Fruit fly (Drosophila melanogaster) whole organism, prepupa: ENCODE data around the gene aqz.

Experiments
- Blimp-1 ChIP-seq: fragments of 200-800 bp; sonication (Bioruptor generic); optimal IDR thresholded peaks from 3 replicates; lab custom pipeline; 2017; ENCODE audit warnings: missing biosample characterization, missing genetic modification characterization, mild to moderate bottlenecking, moderate library complexity, missing genetic modification reagents
- CG10631 ChIP-seq: fragments of 200-800 bp; sonication (Bioruptor generic); optimal IDR thresholded peaks from 2 replicates; lab custom pipeline; 2016; ENCODE audit warnings: missing biosample characterization, missing genetic modification characterization
- CG11294 ChIP-seq: fragments of 200-800 bp; sonication (Bioruptor generic); IDR thresholded peaks from 2 replicates; pipeline ENCODE4 v1.3.6; 2022; ENCODE audit warnings: missing biosample characterization, missing genetic modification characterization
- CG11762 ChIP-seq: fragments of 200-800 bp; sonication (Bioruptor generic); optimal IDR thresholded peaks from 3 replicates; lab custom pipeline; 2016; ENCODE audit warnings: missing biosample characterization, missing genetic modification characterization; ENCODE audit not compliant: insufficient read depth
- CG11902 ChIP-seq: fragments of 200-800 bp; sonication (Bioruptor generic); optimal IDR thresholded peaks from 3 replicates; lab custom pipeline; 2016; ENCODE audit warnings: missing biosample characterization, missing genetic modification characterization
- CG15336 ChIP-seq: fragments of 200-800 bp; sonication (Bioruptor generic); IDR thresholded peaks from 2 replicates; pipeline ENCODE4 v1.3.6; 2022; ENCODE audit warnings: missing biosample characterization, missing genetic modification characterization
- CG1621 ChIP-seq: fragments of 200-800 bp; sonication (Bioruptor generic); optimal IDR thresholded peaks from 3 replicates; lab custom pipeline; 2018; ENCODE audit warnings: missing biosample characterization, mild to moderate bottlenecking, missing genetic modification characterization
- CG3032 ChIP-seq: fragments of 200-800 bp; optimal IDR thresholded peaks from 2 replicates; lab custom pipeline; 2019; ENCODE audit warnings: missing biosample characterization, mild to moderate bottlenecking, missing genetic modification characterization, moderate library complexity
- CG31627 ChIP-seq: fragments of 200-800 bp; sonication (Bioruptor generic); optimal IDR thresholded peaks from 3 replicates; lab custom pipeline; 2016; ENCODE audit warnings: missing biosample characterization, missing genetic modification characterization
- CG32006 ChIP-seq: fragments of 200-800 bp; sonication (Bioruptor generic); optimal IDR thresholded peaks from 3 replicates; lab custom pipeline; 2017; ENCODE audit warnings: missing biosample characterization, mild to moderate bottlenecking, missing genetic modification characterization
- CG34406 ChIP-seq: fragments of 200-800 bp; sonication (Bioruptor generic); optimal IDR thresholded peaks from 3 replicates; lab custom pipeline; 2016; ENCODE audit warnings: missing biosample characterization, missing genetic modification characterization
- CG3919 ChIP-seq: fragments of 200-800 bp; sonication (Bioruptor generic); optimal IDR thresholded peaks from 3 replicates; lab custom pipeline; 2016; ENCODE audit warnings: missing biosample characterization, missing genetic modification characterization
- CG4318 ChIP-seq: fragments of 200-800 bp; sonication (Bioruptor generic); optimal IDR thresholded peaks from 3 replicates; lab custom pipeline; 2017; ENCODE audit warnings: missing biosample characterization, mild to moderate bottlenecking, missing genetic modification characterization
- CG6163 ChIP-seq: fragments of 200-800 bp; sonication (Bioruptor generic); IDR thresholded peaks from 3 replicates; pipeline ENCODE4 v1.3.6; 2022; ENCODE audit warnings: missing biosample characterization, missing genetic modification characterization
- CG6276 ChIP-seq: fragments of 200-800 bp; sonication (Bioruptor generic); optimal IDR thresholded peaks from 2 replicates; lab custom pipeline; 2017; ENCODE audit warnings: missing biosample characterization, mild to moderate bottlenecking, missing genetic modification characterization
- CG6792 ChIP-seq: fragments of 200-800 bp; sonication (Bioruptor generic); optimal IDR thresholded peaks from 3 replicates; lab custom pipeline; 2016; ENCODE audit warnings: missing biosample characterization, missing genetic modification characterization
- CG6854 ChIP-seq: fragments of 200-800 bp; sonication (Bioruptor generic); optimal IDR thresholded peaks from 2 replicates; lab custom pipeline; 2017; ENCODE audit warnings: missing biosample characterization, mild to moderate bottlenecking, missing genetic modification characterization
- CG8119 ChIP-seq: fragments of 200-800 bp; sonication (Bioruptor generic); IDR thresholded peaks from 3 replicates; pipeline ENCODE4 v1.3.6; 2022; ENCODE audit warnings: missing biosample characterization, missing genetic modification characterization
- CG8319 ChIP-seq: fragments of 200-800 bp; sonication (Bioruptor generic); optimal IDR thresholded peaks from 3 replicates; lab custom pipeline; 2016; ENCODE audit warnings: missing biosample characterization, missing genetic modification characterization
- CG9139 ChIP-seq: fragments of 200-800 bp; sonication (Bioruptor generic); optimal IDR thresholded peaks from 3 replicates; lab custom pipeline; 2017; ENCODE audit warnings: missing biosample characterization, mild to moderate bottlenecking, missing genetic modification characterization
- Eip75B ChIP-seq: fragments of 200-800 bp; sonication (Bioruptor generic); optimal IDR thresholded peaks from 3 replicates; lab custom pipeline; 2016; ENCODE audit warnings: missing biosample characterization, missing genetic modification characterization
- Eip78C ChIP-seq: fragments of 200-800 bp; sonication (Bioruptor generic); peaks from one replicate; lab custom pipeline; 2016; ENCODE audit warnings: missing biosample characterization, missing genetic modification characterization
- Eip93F ChIP-seq: fragments of 200-800 bp; sonication (Bioruptor generic); optimal IDR thresholded peaks from 2 replicates; lab custom pipeline; 2016; ENCODE audit warnings: missing biosample characterization, mild to moderate bottlenecking, missing genetic modification characterization
- Ets21C ChIP-seq: fragments of 200-800 bp; sonication (Bioruptor generic); optimal IDR thresholded peaks from 3 replicates; lab custom pipeline; 2016; ENCODE audit warnings: missing biosample characterization, missing genetic modification characterization
- Ets96B ChIP-seq: fragments of 200-800 bp; optimal IDR thresholded peaks from 2 replicates; lab custom pipeline; 2019; ENCODE audit warnings: missing biosample characterization, mild to moderate bottlenecking, missing genetic modification characterization, moderate library complexity
- Hr38 ChIP-seq: sonication (Bioruptor generic); optimal IDR thresholded peaks from 2 replicates; lab custom pipeline; 2016; ENCODE audit warnings: missing biosample characterization, missing genetic modification characterization
- Hr39 ChIP-seq: fragments of 200-800 bp; sonication (Bioruptor generic); optimal IDR thresholded peaks from 2 replicates; lab custom pipeline; 2016; ENCODE audit warnings: missing biosample characterization, missing genetic modification characterization
- Hr4 ChIP-seq: fragments of 200-800 bp; sonication (Bioruptor generic); optimal IDR thresholded peaks from 3 replicates; lab custom pipeline; 2016; ENCODE audit warnings: missing biosample characterization, missing genetic modification characterization
- Lpt ChIP-seq: fragments of 200-800 bp; sonication (Bioruptor generic); optimal IDR thresholded peaks from 3 replicates; lab custom pipeline; 2016; ENCODE audit warnings: missing biosample characterization, missing genetic modification characterization
- Met ChIP-seq: fragments of 200-800 bp; sonication (Bioruptor generic); optimal IDR thresholded peaks from 3 replicates; lab custom pipeline; 2016; ENCODE audit warnings: missing biosample characterization, missing genetic modification characterization
- OdsH ChIP-seq: fragments of 200-800 bp; sonication (Bioruptor generic); optimal IDR thresholded peaks from 3 replicates; lab custom pipeline; 2016; ENCODE audit warnings: missing biosample characterization, missing genetic modification characterization
- Smox ChIP-seq: fragments of 200-800 bp; sonication (Bioruptor generic); optimal IDR thresholded peaks from 3 replicates; lab custom pipeline; 2016; ENCODE audit warnings: missing biosample characterization, missing genetic modification characterization
- Sox102F ChIP-seq: fragments of 200-800 bp; sonication (Bioruptor generic); optimal IDR thresholded peaks from 2 replicates; lab custom pipeline; 2016; ENCODE audit warnings: missing biosample characterization, mild to moderate bottlenecking, missing genetic modification characterization
- Sox14 ChIP-seq: fragments of 200-800 bp; sonication (Bioruptor generic); optimal IDR thresholded peaks from 3 replicates; lab custom pipeline; 2016; ENCODE audit warnings: missing biosample characterization, missing genetic modification characterization
- Sox15 ChIP-seq: fragments of 200-800 bp; sonication (Bioruptor generic); optimal IDR thresholded peaks from 3 replicates; lab custom pipeline; 2016; ENCODE audit warnings: missing biosample characterization, missing genetic modification characterization
- achi ChIP-seq: fragments of 200-800 bp; sonication (Bioruptor generic); optimal IDR thresholded peaks from 3 replicates; lab custom pipeline; 2016; ENCODE audit warnings: missing biosample characterization, missing genetic modification characterization
- acj6 ChIP-seq: fragments of 200-800 bp; sonication (Bioruptor generic); optimal IDR thresholded peaks from 3 replicates; lab custom pipeline; 2016; ENCODE audit warnings: missing biosample characterization, missing genetic modification characterization
- dac ChIP-seq: fragments of 200-800 bp; sonication (Bioruptor generic); optimal IDR thresholded peaks from 2 replicates; lab custom pipeline; 2017; ENCODE audit warnings: missing biosample characterization, mild to moderate bottlenecking, missing genetic modification characterization
- dsx ChIP-seq: fragments of 200-800 bp; optimal IDR thresholded peaks from 3 replicates; lab custom pipeline; 2019; ENCODE audit warnings: missing biosample characterization, mild to moderate bottlenecking, missing genetic modification characterization, moderate library complexity; ENCODE audit not compliant: poor library complexity, severe bottlenecking
- eg ChIP-seq: fragments of 200-800 bp; sonication (Bioruptor generic); IDR thresholded peaks from 3 replicates; pipeline ENCODE4 v1.3.6; 2022; ENCODE audit warnings: missing biosample characterization, missing genetic modification characterization
- esn ChIP-seq: fragments of 200-800 bp; sonication (Bioruptor generic); optimal IDR thresholded peaks from 2 replicates; lab custom pipeline; 2016; ENCODE audit warnings: missing biosample characterization, mild to moderate bottlenecking, missing genetic modification characterization, moderate library complexity
- fd59A ChIP-seq: fragments of 200-800 bp; sonication (Bioruptor generic); optimal IDR thresholded peaks from 2 replicates; lab custom pipeline; 2017; ENCODE audit warnings: missing biosample characterization, mild to moderate bottlenecking, missing genetic modification characterization, missing genetic modification reagents
- fd85E ChIP-seq: fragments of 200-800 bp; sonication (Bioruptor generic); optimal IDR thresholded peaks from 3 replicates; lab custom pipeline; 2016; ENCODE audit warnings: missing biosample characterization, missing genetic modification characterization
- fkh ChIP-seq: fragments of 200-800 bp; sonication (Bioruptor generic); optimal IDR thresholded peaks from 3 replicates; lab custom pipeline; 2017; ENCODE audit warnings: missing biosample characterization, mild to moderate bottlenecking, missing genetic modification characterization, moderate library complexity
- net ChIP-seq: fragments of 200-800 bp; sonication (Bioruptor generic); optimal IDR thresholded peaks from 3 replicates; lab custom pipeline; 2016; ENCODE audit warnings: missing biosample characterization, missing genetic modification characterization
- pdm3 ChIP-seq: fragments of 200-800 bp; sonication (Bioruptor generic); optimal IDR thresholded peaks from 3 replicates; lab custom pipeline; 2016; ENCODE audit warnings: missing biosample characterization, missing genetic modification characterization
- salr ChIP-seq, 2 experiments: fragments of 200-800 bp; sonication (Bioruptor generic); optimal IDR thresholded peaks; 3 replicates each; lab custom pipeline; 2016 to 2018; ENCODE audit warnings: missing biosample characterization in 2 of 2, missing genetic modification characterization in 2 of 2, mild to moderate bottlenecking in 1 of 2
- spab ChIP-seq: fragments of 200-800 bp; sonication (Bioruptor generic); optimal IDR thresholded peaks from 2 replicates; lab custom pipeline; 2017; ENCODE audit warnings: missing biosample characterization, mild to moderate bottlenecking, missing genetic modification characterization, missing genetic modification reagents
- ss ChIP-seq, 2 experiments: fragments of 200-800 bp; sonication (Bioruptor generic); optimal IDR thresholded peaks; 2 replicates in 1 of 2; 3 replicates in 1 of 2; lab custom pipeline; 2017 to 2018; ENCODE audit warnings: mild to moderate bottlenecking in 2 of 2, missing biosample characterization in 2 of 2, missing genetic modification characterization in 2 of 2, moderate library complexity in 1 of 2
- svp ChIP-seq: fragments of 200-800 bp; sonication (Bioruptor generic); peaks from one replicate; lab custom pipeline; 2016; ENCODE audit warnings: missing biosample characterization, missing genetic modification characterization
- topi ChIP-seq: fragments of 200-800 bp; sonication (Bioruptor generic); optimal IDR thresholded peaks from 3 replicates; lab custom pipeline; 2016; ENCODE audit warnings: missing biosample characterization, missing genetic modification characterization
- vri ChIP-seq: fragments of 200-800 bp; sonication (Bioruptor generic); optimal IDR thresholded peaks from 3 replicates; lab custom pipeline; 2016; ENCODE audit warnings: missing biosample characterization, mild to moderate bottlenecking, missing genetic modification characterization

aqz gene

DNA sequence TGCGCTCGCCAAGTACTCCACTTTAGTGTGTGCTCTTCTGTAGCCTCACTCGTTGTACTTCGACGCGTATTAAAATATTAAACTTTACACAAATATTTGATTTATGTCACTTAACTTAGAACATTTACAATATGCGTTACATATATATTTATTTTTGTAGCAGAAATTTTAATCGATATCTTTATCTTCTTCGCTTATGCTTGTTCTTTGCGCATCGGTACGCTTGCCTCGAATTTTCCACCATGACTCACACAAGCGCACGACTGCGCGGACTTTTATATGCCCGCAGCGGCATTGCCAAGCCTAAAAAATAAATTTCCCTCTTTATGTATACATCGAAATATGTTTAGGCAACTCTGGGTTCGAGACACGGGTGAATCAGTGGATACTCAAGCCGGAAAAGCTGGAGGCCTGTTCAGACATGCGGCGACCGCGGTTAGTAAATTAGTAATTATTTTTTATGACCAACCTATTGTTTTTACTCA lies at the start of gene aqz:
TSS of gene aqz (minus strand) at position 255 of the 485 bp plus-strand sequence.
- TF ChIP-seq CG6276 (GFP tag; lab: Kevin White, UChicago) = no peak
- no peak for TF ChIP-seq spab
- peak; percentile 22 for TF ChIP-seq Lpt (GFP tag; lab: Kevin White, UChicago)
- TF ChIP-seq CG31627 (GFP tag; lab: Kevin White, UChicago) = peak; percentile 36
- peak; percentile 30 for TF ChIP-seq acj6 (GFP tag; lab: Kevin White, UChicago)
- TF ChIP-seq dsx (GFP tag; lab: Kevin White, UChicago) = peak; percentile 49
- TF ChIP-seq CG34406 (GFP tag; lab: Kevin White, UChicago) = no peak
- peak; percentile 70 for TF ChIP-seq CG9139 (GFP tag; lab: Kevin White, UChicago)
- peak; percentile 41 for TF ChIP-seq CG6854 (GFP tag; lab: Kevin White, UChicago)
- peak; percentile 8 for TF ChIP-seq Sox15
- TF ChIP-seq CG15336 (GFP tag; lab: Robert Waterston, UW) = peak; percentile 47; the same call in 1 of the 2 replicates
- TF ChIP-seq CG3919 (GFP tag; lab: Kevin White, UChicago) = peak; percentile 45
- no peak for TF ChIP-seq CG32006
- TF ChIP-seq topi (GFP tag; lab: Kevin White, UChicago) = peak; percentile 38
- TF ChIP-seq Ets96B (tag; lab: Kevin White, UChicago) = peak; percentile 10
- TF ChIP-seq dac (GFP tag; lab: Kevin White, UChicago) = peak; percentile 2
- peak; percentile 40 for TF ChIP-seq CG3032
- TF ChIP-seq Smox (GFP tag; lab: Kevin White, UChicago) = no peak
- peak; percentile 55 for TF ChIP-seq net (GFP tag; lab: Kevin White, UChicago)
- peak; percentile 58 for TF ChIP-seq Eip78C
- TF ChIP-seq vri (GFP tag; lab: Kevin White, UChicago) = peak; percentile 62
- TF ChIP-seq CG11294 (GFP tag; lab: Robert Waterston, UW) = no peak
- peak; percentile 42 for TF ChIP-seq Hr39 (GFP tag; lab: Kevin White, UChicago)
- TF ChIP-seq fd85E (GFP tag; lab: Kevin White, UChicago) = no peak
- TF ChIP-seq CG4318 (GFP tag; lab: Kevin White, UChicago) = no peak
- TF ChIP-seq svp (GFP tag; lab: Kevin White, UChicago) = peak; percentile 82
- no peak for TF ChIP-seq Hr38 (GFP tag; lab: Kevin White, UChicago)
- TF ChIP-seq Ets21C = peak; percentile 28
- peak; percentile 48 for TF ChIP-seq Eip75B (GFP tag; lab: Kevin White, UChicago)
- TF ChIP-seq Hr4 = peak; percentile 18
- no peak for TF ChIP-seq fd59A (GFP tag; lab: Kevin White, UChicago)
- no peak for TF ChIP-seq CG8319
- peak; percentile 84 for TF ChIP-seq CG1621 (tag; lab: Kevin White, UChicago)
- TF ChIP-seq CG6163 (GFP tag; lab: Robert Waterston, UW) = peak; percentile 81
- TF ChIP-seq ss (GFP tag; optimal IDR thresholded peaks at IDR 0.05; lab: Kevin White, UChicago) = peak; percentile 44 to 58
- TF ChIP-seq Eip93F (GFP tag; lab: Kevin White, UChicago) = peak; percentile 23
- peak; percentile 57; the same call in 2 of the 3 replicates for TF ChIP-seq eg (GFP tag; lab: Robert Waterston, UW)
- peak; percentile 24 for TF ChIP-seq Blimp-1 (GFP tag; lab: Kevin White, UChicago)
- TF ChIP-seq achi = no peak
- TF ChIP-seq fkh = peak; percentile 84
- TF ChIP-seq OdsH (GFP tag; lab: Kevin White, UChicago) = no peak
- TF ChIP-seq CG11902 (GFP tag; lab: Kevin White, UChicago) = no peak
- TF ChIP-seq esn (GFP tag; lab: Kevin White, UChicago) = peak; percentile 42
- no peak for TF ChIP-seq CG8119 (GFP tag; lab: Robert Waterston, UW)
- TF ChIP-seq Sox102F = peak; percentile 56
- peak; percentile 81 for TF ChIP-seq Sox14 (GFP tag; lab: Kevin White, UChicago)
- TF ChIP-seq CG11762 (GFP tag; lab: Kevin White, UChicago) = no peak
- TF ChIP-seq CG10631 (GFP tag; lab: Kevin White, UChicago) = no peak
- peak; percentile 38 for TF ChIP-seq CG6792 (GFP tag; lab: Kevin White, UChicago)
- no peak for TF ChIP-seq salr (GFP tag; optimal IDR thresholded peaks at IDR 0.05; lab: Kevin White, UChicago)
- peak; percentile 46 for TF ChIP-seq Met
- TF ChIP-seq pdm3 (GFP tag; lab: Kevin White, UChicago) = peak; percentile 32
